Worm (Caenorhabditis elegans): ENCODE results near the gene chil-6.

DNA sequence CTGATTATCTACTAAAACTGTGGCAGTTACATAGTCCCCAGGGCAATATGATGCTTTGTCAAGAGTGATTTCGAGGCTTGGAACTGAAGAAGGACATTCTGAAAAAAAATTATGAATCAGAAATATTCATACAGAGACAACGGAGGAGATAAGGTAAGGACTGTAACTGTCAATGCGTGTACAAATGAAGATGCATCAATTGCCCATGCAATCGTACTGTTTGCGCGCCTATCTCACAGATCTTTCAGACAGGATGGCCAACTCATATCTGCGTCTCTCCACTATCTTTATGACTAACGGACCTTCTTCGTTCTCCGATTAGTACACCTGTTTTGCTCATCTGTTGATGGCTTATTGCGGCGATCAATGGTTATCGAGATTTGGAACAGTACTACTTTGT is 17.4 kb downstream of the chil-6 start, which contains the start of gene ZK938.11:
- TF ChIP-seq ztf-23 (GFP tag; IDR thresholded peaks at IDR 0.05) (no peak), cog-1 (tag; optimal IDR thresholded peaks at IDR 0.05) (no peak), tab-1 (GFP tag; IDR thresholded peaks at IDR 0.05) (no peak), ref-1 (GFP tag; conservative IDR thresholded peaks at IDR 0.05) (no peak), T22C8.4 (GFP tag; IDR thresholded peaks at IDR 0.05) (no peak), med-1 (GFP tag; optimal IDR thresholded peaks at IDR 0.05; ENCODE audit: insufficient read depth) (no peak)

Data from whole organism, midembryonic.